Fruit fly (Drosophila melanogaster) whole organism, prepupa: Measurements from ENCODE around the gene MTF-1.
A peak's percentile ranks its signal among the peaks of the same experiment; 100 is the strongest.

ENCODE experiments used
- Blimp-1 ChIP-seq: fragments of 200-800 bp; sonication (Bioruptor generic); optimal IDR thresholded peaks from 3 replicates; lab custom pipeline; 2017; ENCODE audit warnings: missing biosample characterization, missing genetic modification characterization, mild to moderate bottlenecking, moderate library complexity, missing genetic modification reagents
- CG10631 ChIP-seq: fragments of 200-800 bp; sonication (Bioruptor generic); optimal IDR thresholded peaks from 2 replicates; lab custom pipeline; 2016; ENCODE audit warnings: missing biosample characterization, missing genetic modification characterization
- CG10669 ChIP-seq: fragments of 200-800 bp; sonication (Bioruptor generic); optimal IDR thresholded peaks from 3 replicates; lab custom pipeline; 2018; ENCODE audit warnings: missing biosample characterization, mild to moderate bottlenecking, missing genetic modification characterization, moderate library complexity
- CG11294 ChIP-seq: fragments of 200-800 bp; sonication (Bioruptor generic); IDR thresholded peaks from 2 replicates; pipeline ENCODE4 v1.3.6; 2022; ENCODE audit warnings: missing biosample characterization, missing genetic modification characterization
- CG11762 ChIP-seq: fragments of 200-800 bp; sonication (Bioruptor generic); optimal IDR thresholded peaks from 3 replicates; lab custom pipeline; 2016; ENCODE audit warnings: missing biosample characterization, missing genetic modification characterization; ENCODE audit not compliant: insufficient read depth
- CG11902 ChIP-seq: fragments of 200-800 bp; sonication (Bioruptor generic); optimal IDR thresholded peaks from 3 replicates; lab custom pipeline; 2016; ENCODE audit warnings: missing biosample characterization, missing genetic modification characterization
- CG15336 ChIP-seq: fragments of 200-800 bp; sonication (Bioruptor generic); IDR thresholded peaks from 2 replicates; pipeline ENCODE4 v1.3.6; 2022; ENCODE audit warnings: missing biosample characterization, missing genetic modification characterization
- CG1621 ChIP-seq: fragments of 200-800 bp; sonication (Bioruptor generic); optimal IDR thresholded peaks from 3 replicates; lab custom pipeline; 2018; ENCODE audit warnings: missing biosample characterization, mild to moderate bottlenecking, missing genetic modification characterization
- CG16779 ChIP-seq: fragments of 200-800 bp; sonication (Bioruptor generic); optimal IDR thresholded peaks from 3 replicates; lab custom pipeline; 2017; ENCODE audit warnings: missing biosample characterization, mild to moderate bottlenecking, missing genetic modification characterization
- CG3032 ChIP-seq: fragments of 200-800 bp; optimal IDR thresholded peaks from 2 replicates; lab custom pipeline; 2019; ENCODE audit warnings: missing biosample characterization, mild to moderate bottlenecking, missing genetic modification characterization, moderate library complexity
- CG31627 ChIP-seq: fragments of 200-800 bp; sonication (Bioruptor generic); optimal IDR thresholded peaks from 3 replicates; lab custom pipeline; 2016; ENCODE audit warnings: missing biosample characterization, missing genetic modification characterization
- CG32006 ChIP-seq: fragments of 200-800 bp; sonication (Bioruptor generic); optimal IDR thresholded peaks from 3 replicates; lab custom pipeline; 2017; ENCODE audit warnings: missing biosample characterization, mild to moderate bottlenecking, missing genetic modification characterization
- CG3919 ChIP-seq: fragments of 200-800 bp; sonication (Bioruptor generic); optimal IDR thresholded peaks from 3 replicates; lab custom pipeline; 2016; ENCODE audit warnings: missing biosample characterization, missing genetic modification characterization
- CG4318 ChIP-seq: fragments of 200-800 bp; sonication (Bioruptor generic); optimal IDR thresholded peaks from 3 replicates; lab custom pipeline; 2017; ENCODE audit warnings: missing biosample characterization, mild to moderate bottlenecking, missing genetic modification characterization
- CG6163 ChIP-seq: fragments of 200-800 bp; sonication (Bioruptor generic); IDR thresholded peaks from 3 replicates; pipeline ENCODE4 v1.3.6; 2022; ENCODE audit warnings: missing biosample characterization, missing genetic modification characterization
- CG6276 ChIP-seq: fragments of 200-800 bp; sonication (Bioruptor generic); optimal IDR thresholded peaks from 2 replicates; lab custom pipeline; 2017; ENCODE audit warnings: missing biosample characterization, mild to moderate bottlenecking, missing genetic modification characterization
- CG6792 ChIP-seq: fragments of 200-800 bp; sonication (Bioruptor generic); optimal IDR thresholded peaks from 3 replicates; lab custom pipeline; 2016; ENCODE audit warnings: missing biosample characterization, missing genetic modification characterization
- CG6808 ChIP-seq: fragments of 200-800 bp; sonication (Bioruptor generic); optimal IDR thresholded peaks from 3 replicates; lab custom pipeline; 2017; ENCODE audit warnings: missing biosample characterization, missing genetic modification characterization, mild to moderate bottlenecking, moderate library complexity, missing genetic modification reagents
- CG7368 ChIP-seq: fragments of 200-800 bp; sonication (Bioruptor generic); optimal IDR thresholded peaks from 3 replicates; lab custom pipeline; 2016; ENCODE audit warnings: missing biosample characterization, missing genetic modification characterization
- CG8119 ChIP-seq: fragments of 200-800 bp; sonication (Bioruptor generic); IDR thresholded peaks from 3 replicates; pipeline ENCODE4 v1.3.6; 2022; ENCODE audit warnings: missing biosample characterization, missing genetic modification characterization
- CG8319 ChIP-seq: fragments of 200-800 bp; sonication (Bioruptor generic); optimal IDR thresholded peaks from 3 replicates; lab custom pipeline; 2016; ENCODE audit warnings: missing biosample characterization, missing genetic modification characterization
- CG8632 ChIP-seq: fragments of 200-800 bp; sonication (Bioruptor generic); optimal IDR thresholded peaks from 3 replicates; lab custom pipeline; 2016; ENCODE audit warnings: missing biosample characterization, missing genetic modification characterization
- CG9139 ChIP-seq: fragments of 200-800 bp; sonication (Bioruptor generic); optimal IDR thresholded peaks from 3 replicates; lab custom pipeline; 2017; ENCODE audit warnings: missing biosample characterization, mild to moderate bottlenecking, missing genetic modification characterization
- Eip75B ChIP-seq: fragments of 200-800 bp; sonication (Bioruptor generic); optimal IDR thresholded peaks from 3 replicates; lab custom pipeline; 2016; ENCODE audit warnings: missing biosample characterization, missing genetic modification characterization
- Eip78C ChIP-seq: fragments of 200-800 bp; sonication (Bioruptor generic); peaks from one replicate; lab custom pipeline; 2016; ENCODE audit warnings: missing biosample characterization, missing genetic modification characterization
- Eip93F ChIP-seq: fragments of 200-800 bp; sonication (Bioruptor generic); optimal IDR thresholded peaks from 2 replicates; lab custom pipeline; 2016; ENCODE audit warnings: missing biosample characterization, mild to moderate bottlenecking, missing genetic modification characterization
- Ets21C ChIP-seq: fragments of 200-800 bp; sonication (Bioruptor generic); optimal IDR thresholded peaks from 3 replicates; lab custom pipeline; 2016; ENCODE audit warnings: missing biosample characterization, missing genetic modification characterization
- Ets96B ChIP-seq: fragments of 200-800 bp; optimal IDR thresholded peaks from 2 replicates; lab custom pipeline; 2019; ENCODE audit warnings: missing biosample characterization, mild to moderate bottlenecking, missing genetic modification characterization, moderate library complexity
- Gug ChIP-seq: fragments of 200-800 bp; sonication (Bioruptor generic); IDR thresholded peaks from 2 replicates; pipeline ENCODE4 v1.3.6; 2022; ENCODE audit warnings: missing biosample characterization, missing genetic modification characterization
- Hr38 ChIP-seq: sonication (Bioruptor generic); optimal IDR thresholded peaks from 2 replicates; lab custom pipeline; 2016; ENCODE audit warnings: missing biosample characterization, missing genetic modification characterization
- Hr39 ChIP-seq: fragments of 200-800 bp; sonication (Bioruptor generic); optimal IDR thresholded peaks from 2 replicates; lab custom pipeline; 2016; ENCODE audit warnings: missing biosample characterization, missing genetic modification characterization
- Hr4 ChIP-seq: fragments of 200-800 bp; sonication (Bioruptor generic); optimal IDR thresholded peaks from 3 replicates; lab custom pipeline; 2016; ENCODE audit warnings: missing biosample characterization, missing genetic modification characterization
- Met ChIP-seq: fragments of 200-800 bp; sonication (Bioruptor generic); optimal IDR thresholded peaks from 3 replicates; lab custom pipeline; 2016; ENCODE audit warnings: missing biosample characterization, missing genetic modification characterization
- OdsH ChIP-seq: fragments of 200-800 bp; sonication (Bioruptor generic); optimal IDR thresholded peaks from 3 replicates; lab custom pipeline; 2016; ENCODE audit warnings: missing biosample characterization, missing genetic modification characterization
- Sox102F ChIP-seq: fragments of 200-800 bp; sonication (Bioruptor generic); optimal IDR thresholded peaks from 2 replicates; lab custom pipeline; 2016; ENCODE audit warnings: missing biosample characterization, mild to moderate bottlenecking, missing genetic modification characterization
- Sox14 ChIP-seq: fragments of 200-800 bp; sonication (Bioruptor generic); optimal IDR thresholded peaks from 3 replicates; lab custom pipeline; 2016; ENCODE audit warnings: missing biosample characterization, missing genetic modification characterization
- Sox15 ChIP-seq: fragments of 200-800 bp; sonication (Bioruptor generic); optimal IDR thresholded peaks from 3 replicates; lab custom pipeline; 2016; ENCODE audit warnings: missing biosample characterization, missing genetic modification characterization
- achi ChIP-seq: fragments of 200-800 bp; sonication (Bioruptor generic); optimal IDR thresholded peaks from 3 replicates; lab custom pipeline; 2016; ENCODE audit warnings: missing biosample characterization, missing genetic modification characterization
- acj6 ChIP-seq: fragments of 200-800 bp; sonication (Bioruptor generic); optimal IDR thresholded peaks from 3 replicates; lab custom pipeline; 2016; ENCODE audit warnings: missing biosample characterization, missing genetic modification characterization
- cyc ChIP-seq: fragments of 200-800 bp; sonication (Bioruptor generic); optimal IDR thresholded peaks from 3 replicates; lab custom pipeline; 2016; ENCODE audit warnings: missing biosample characterization, missing genetic modification characterization
- dac ChIP-seq: fragments of 200-800 bp; sonication (Bioruptor generic); optimal IDR thresholded peaks from 2 replicates; lab custom pipeline; 2017; ENCODE audit warnings: missing biosample characterization, mild to moderate bottlenecking, missing genetic modification characterization
- dsx ChIP-seq: fragments of 200-800 bp; optimal IDR thresholded peaks from 3 replicates; lab custom pipeline; 2019; ENCODE audit warnings: missing biosample characterization, mild to moderate bottlenecking, missing genetic modification characterization, moderate library complexity; ENCODE audit not compliant: poor library complexity, severe bottlenecking
- esn ChIP-seq: fragments of 200-800 bp; sonication (Bioruptor generic); optimal IDR thresholded peaks from 2 replicates; lab custom pipeline; 2016; ENCODE audit warnings: missing biosample characterization, mild to moderate bottlenecking, missing genetic modification characterization, moderate library complexity
- fd59A ChIP-seq: fragments of 200-800 bp; sonication (Bioruptor generic); optimal IDR thresholded peaks from 2 replicates; lab custom pipeline; 2017; ENCODE audit warnings: missing biosample characterization, mild to moderate bottlenecking, missing genetic modification characterization, missing genetic modification reagents
- fd85E ChIP-seq: fragments of 200-800 bp; sonication (Bioruptor generic); optimal IDR thresholded peaks from 3 replicates; lab custom pipeline; 2016; ENCODE audit warnings: missing biosample characterization, missing genetic modification characterization
- net ChIP-seq: fragments of 200-800 bp; sonication (Bioruptor generic); optimal IDR thresholded peaks from 3 replicates; lab custom pipeline; 2016; ENCODE audit warnings: missing biosample characterization, missing genetic modification characterization
- pdm3 ChIP-seq: fragments of 200-800 bp; sonication (Bioruptor generic); optimal IDR thresholded peaks from 3 replicates; lab custom pipeline; 2016; ENCODE audit warnings: missing biosample characterization, missing genetic modification characterization
- salr ChIP-seq, 2 experiments: fragments of 200-800 bp; sonication (Bioruptor generic); optimal IDR thresholded peaks; 3 replicates each; lab custom pipeline; 2016 to 2018; ENCODE audit warnings: missing biosample characterization in 2 of 2, missing genetic modification characterization in 2 of 2, mild to moderate bottlenecking in 1 of 2
- spab ChIP-seq: fragments of 200-800 bp; sonication (Bioruptor generic); optimal IDR thresholded peaks from 2 replicates; lab custom pipeline; 2017; ENCODE audit warnings: missing biosample characterization, mild to moderate bottlenecking, missing genetic modification characterization, missing genetic modification reagents
- ss ChIP-seq, 2 experiments: fragments of 200-800 bp; sonication (Bioruptor generic); optimal IDR thresholded peaks; 2 replicates in 1 of 2; 3 replicates in 1 of 2; lab custom pipeline; 2017 to 2018; ENCODE audit warnings: mild to moderate bottlenecking in 2 of 2, missing biosample characterization in 2 of 2, missing genetic modification characterization in 2 of 2, moderate library complexity in 1 of 2
- svp ChIP-seq: fragments of 200-800 bp; sonication (Bioruptor generic); peaks from one replicate; lab custom pipeline; 2016; ENCODE audit warnings: missing biosample characterization, missing genetic modification characterization
- topi ChIP-seq: fragments of 200-800 bp; sonication (Bioruptor generic); optimal IDR thresholded peaks from 3 replicates; lab custom pipeline; 2016; ENCODE audit warnings: missing biosample characterization, missing genetic modification characterization
- vri ChIP-seq: fragments of 200-800 bp; sonication (Bioruptor generic); optimal IDR thresholded peaks from 3 replicates; lab custom pipeline; 2016; ENCODE audit warnings: missing biosample characterization, mild to moderate bottlenecking, missing genetic modification characterization

The MTF-1 gene

dm6 chr3L:9397156-9397555, 33.0 kb upstream of the MTF-1 start:
- peak; percentile 25 for TF ChIP-seq Eip78C (GFP tag; lab: Kevin White, UChicago)
- no peak for TF ChIP-seq dac
- no peak for TF ChIP-seq ss (GFP tag; optimal IDR thresholded peaks at IDR 0.05; lab: Kevin White, UChicago)
- no peak for TF ChIP-seq net
- peak; percentile 40 for TF ChIP-seq vri (GFP tag; lab: Kevin White, UChicago)
- no peak for TF ChIP-seq Hr4 (GFP tag; lab: Kevin White, UChicago)
- TF ChIP-seq CG6276: no peak
- TF ChIP-seq CG10631 (GFP tag; lab: Kevin White, UChicago): peak; percentile 16
- TF ChIP-seq salr (GFP tag; optimal IDR thresholded peaks at IDR 0.05; lab: Kevin White, UChicago): no peak
- no peak for TF ChIP-seq CG8319 (GFP tag; lab: Kevin White, UChicago)
- TF ChIP-seq CG32006 (GFP tag; lab: Kevin White, UChicago): no peak
- no peak for TF ChIP-seq Hr39 (GFP tag; lab: Kevin White, UChicago)
- no peak for TF ChIP-seq Hr38 (GFP tag; lab: Kevin White, UChicago)
- TF ChIP-seq CG16779 (tag; lab: Kevin White, UChicago): peak; percentile 4
- no peak for TF ChIP-seq fd85E (GFP tag; lab: Kevin White, UChicago)
- no peak for TF ChIP-seq topi (GFP tag; lab: Kevin White, UChicago)
- TF ChIP-seq CG11294 (GFP tag; lab: Robert Waterston, UW): no peak
- no peak for TF ChIP-seq Met (GFP tag; lab: Kevin White, UChicago)
- peak; percentile 45 for TF ChIP-seq svp (GFP tag; lab: Kevin White, UChicago)
- TF ChIP-seq dsx: no peak
- peak; percentile 23 for TF ChIP-seq spab
- no peak for TF ChIP-seq CG4318 (GFP tag; lab: Kevin White, UChicago)
- peak; percentile 52 for TF ChIP-seq CG6808 (GFP tag; lab: Kevin White, UChicago)
- no peak for TF ChIP-seq Blimp-1 (GFP tag; lab: Kevin White, UChicago)
- no peak for TF ChIP-seq achi (GFP tag; lab: Kevin White, UChicago)
- peak; percentile 4 for TF ChIP-seq OdsH (GFP tag; lab: Kevin White, UChicago)
- no peak for TF ChIP-seq cyc (GFP tag; lab: Kevin White, UChicago)
- TF ChIP-seq CG15336: no peak
- no peak for TF ChIP-seq fd59A (GFP tag; lab: Kevin White, UChicago)
- TF ChIP-seq CG8119 (GFP tag; lab: Robert Waterston, UW): 0 out of 3 replicates have a peak, but pooled peaks have one; percentile 22
- peak; percentile 9 for TF ChIP-seq esn (GFP tag; lab: Kevin White, UChicago)
- TF ChIP-seq CG6163: peak; percentile 57; the same call in 2 of the 3 replicates
- no peak for TF ChIP-seq acj6
- TF ChIP-seq CG8632 (GFP tag; lab: Kevin White, UChicago): no peak
- TF ChIP-seq Gug: no peak
- no peak for TF ChIP-seq Eip75B (GFP tag; lab: Kevin White, UChicago)
- TF ChIP-seq CG6792: no peak
- no peak for TF ChIP-seq CG31627 (GFP tag; lab: Kevin White, UChicago)
- TF ChIP-seq Eip93F (GFP tag; lab: Kevin White, UChicago): no peak
- TF ChIP-seq Sox14: no peak
- TF ChIP-seq CG11762 (GFP tag; lab: Kevin White, UChicago): no peak
- no peak for TF ChIP-seq CG11902 (GFP tag; lab: Kevin White, UChicago)
- TF ChIP-seq CG7368 (GFP tag; lab: Kevin White, UChicago): peak; percentile 1
- TF ChIP-seq Sox15 (GFP tag; lab: Kevin White, UChicago): no peak
- TF ChIP-seq pdm3 (GFP tag; lab: Kevin White, UChicago): no peak
- no peak for TF ChIP-seq CG10669
- no peak for TF ChIP-seq Sox102F (GFP tag; lab: Kevin White, UChicago)
- TF ChIP-seq Ets21C (GFP tag; lab: Kevin White, UChicago): no peak
- TF ChIP-seq CG3032 (tag; lab: Kevin White, UChicago): no peak
- TF ChIP-seq CG1621 (tag; lab: Kevin White, UChicago): no peak
- no peak for TF ChIP-seq Ets96B
- no peak for TF ChIP-seq CG3919
- TF ChIP-seq CG9139 (GFP tag; lab: Kevin White, UChicago): no peak
